Fruit fly (Drosophila melanogaster): ENCODE results near the gene Cp19.

Gene Cp19

dm6 chr3L:8698493-8699166, 31.0 kb upstream of the Cp19 start (continued):
- no peak for TF ChIP-seq Stat92E (GFP tag; optimal IDR thresholded peaks at IDR 0.05)
- no peak for TF ChIP-seq CG10366 (GFP tag; IDR thresholded peaks at IDR 0.05)
- no peak for TF ChIP-seq CG7357 (GFP tag; IDR thresholded peaks at IDR 0.05)
- no peak for TF ChIP-seq psq (GFP tag; optimal IDR thresholded peaks at IDR 0.05)
- peak; percentile 85 for TF ChIP-seq CG34376 (GFP tag; optimal IDR thresholded peaks at IDR 0.05)
- TF ChIP-seq Hmr (GFP tag; optimal IDR thresholded peaks at IDR 0.05), result no peak
- no peak for TF ChIP-seq corto (GFP tag; optimal IDR thresholded peaks at IDR 0.05)
- TF ChIP-seq CG11504 (tag; optimal IDR thresholded peaks at IDR 0.05), result no peak
- TF ChIP-seq CG11695 (GFP tag; IDR thresholded peaks at IDR 0.05), result no peak
- TF ChIP-seq CHES-1-like (GFP tag; optimal IDR thresholded peaks at IDR 0.05), result no peak
- no peak for TF ChIP-seq CG14050 (GFP tag; IDR thresholded peaks at IDR 0.05)
- TF ChIP-seq CG10959 (GFP tag; IDR thresholded peaks at IDR 0.05), result no peak
- TF ChIP-seq maf-S (GFP tag; optimal IDR thresholded peaks at IDR 0.05), result no peak
- TF ChIP-seq CG12942 (GFP tag; optimal IDR thresholded peaks at IDR 0.05), result no peak
- no peak for TF ChIP-seq ttk (GFP tag; IDR thresholded peaks at IDR 0.05)
- no peak for TF ChIP-seq CG12299 (tag; optimal IDR thresholded peaks at IDR 0.05)
- peak; percentile 60 for TF ChIP-seq gro (GFP tag; optimal IDR thresholded peaks at IDR 0.05)
- no peak for TF ChIP-seq jumu (GFP tag; optimal IDR thresholded peaks at IDR 0.05)
- peak; percentile 68 for TF ChIP-seq sd (tag; optimal IDR thresholded peaks at IDR 0.05)
- no peak for TF ChIP-seq CG17328 (GFP tag; IDR thresholded peaks at IDR 0.05)
- TF ChIP-seq CG10267 (tag; optimal IDR thresholded peaks at IDR 0.05), result no peak
- no peak for TF ChIP-seq so (GFP tag; IDR thresholded peaks at IDR 0.05)
- no peak for TF ChIP-seq Usf (GFP tag; optimal IDR thresholded peaks at IDR 0.05)
- no peak for TF ChIP-seq CG2116 (GFP tag; optimal IDR thresholded peaks at IDR 0.05)
- TF ChIP-seq H15 (GFP tag; IDR thresholded peaks at IDR 0.05), result no peak
- TF ChIP-seq salm (tag; optimal IDR thresholded peaks at IDR 0.05), result no peak
- no peak for TF ChIP-seq sc (optimal IDR thresholded peaks at IDR 0.05)
- TF ChIP-seq sc (GFP tag; optimal IDR thresholded peaks at IDR 0.05), result no peak
- TF ChIP-seq E2f2 (GFP tag; IDR thresholded peaks at IDR 0.05), result no peak
- no peak for TF ChIP-seq hb (GFP tag; IDR thresholded peaks at IDR 0.05; ENCODE audit: partially characterized antibody)
- no peak for TF ChIP-seq gcm (GFP tag; optimal IDR thresholded peaks at IDR 0.05)
- TF ChIP-seq CG1603 (tag; optimal IDR thresholded peaks at IDR 0.05), result no peak
- no peak for TF ChIP-seq unpg (GFP tag; optimal IDR thresholded peaks at IDR 0.05)
- TF ChIP-seq hbn (GFP tag; IDR thresholded peaks at IDR 0.05; ENCODE audit: partially characterized antibody), result no peak
- TF ChIP-seq Pdp1 (GFP tag; optimal IDR thresholded peaks at IDR 0.05), result peak in 1 of 2 experiments; percentile 13
- no peak for TF ChIP-seq bab2 (GFP tag; optimal IDR thresholded peaks at IDR 0.05)
- TF ChIP-seq Bgb (GFP tag; IDR thresholded peaks at IDR 0.05; ENCODE audit: partially characterized antibody), result no peak
- TF ChIP-seq NFAT (GFP tag; IDR thresholded peaks at IDR 0.05), result no peak
- TF ChIP-seq slou (GFP tag; optimal IDR thresholded peaks at IDR 0.05), result no peak
- TF ChIP-seq CG1602 (GFP tag; optimal IDR thresholded peaks at IDR 0.05), result no peak
- no peak for TF ChIP-seq bsh (GFP tag; optimal IDR thresholded peaks at IDR 0.05)
- no peak for TF ChIP-seq Dip3 (GFP tag; optimal IDR thresholded peaks at IDR 0.05)
- peak; percentile 80 for TF ChIP-seq lab (GFP tag; optimal IDR thresholded peaks at IDR 0.05)
- no peak for TF ChIP-seq Hsf (GFP tag; optimal IDR thresholded peaks at IDR 0.05)
- TF ChIP-seq CG8388 (GFP tag; optimal IDR thresholded peaks at IDR 0.05), result no peak
- TF ChIP-seq Oaz (GFP tag; IDR thresholded peaks at IDR 0.05), result no peak
- TF ChIP-seq ham (GFP tag; IDR thresholded peaks at IDR 0.05), result 0 out of 2 replicates have a peak, but pooled peaks have one; percentile 32
- TF ChIP-seq dmrt11E (tag; optimal IDR thresholded peaks at IDR 0.05), result no peak
- no peak for TF ChIP-seq CG5953 (GFP tag; IDR thresholded peaks at IDR 0.05)
- TF ChIP-seq sqz (GFP tag; optimal IDR thresholded peaks at IDR 0.05), result no peak
